Worm (Caenorhabditis elegans) whole organism, L4/young adult: ENCODE results near the gene inpp-1.

Source experiments
- W03F9.2 ChIP-seq: fragments of 150-350 bp; optimal IDR thresholded peaks from 2 replicates; lab custom pipeline; 2014; ENCODE audit warnings: missing biosample characterization, missing genetic modification characterization
- dao-5 ChIP-seq: sonication (generic microtip); optimal IDR thresholded peaks from 2 replicates; lab custom pipeline; 2016; ENCODE audit warnings: missing genotype, missing genetic modification characterization, moderate library complexity, missing compliant biosample characterization
- him-1 ChIP-seq: sonication (generic microtip); optimal IDR thresholded peaks from 2 replicates; lab custom pipeline; 2016; ENCODE audit warnings: missing genotype, missing genetic modification reagents, missing genetic modification characterization, missing compliant biosample characterization

The inpp-1 gene

DNA sequence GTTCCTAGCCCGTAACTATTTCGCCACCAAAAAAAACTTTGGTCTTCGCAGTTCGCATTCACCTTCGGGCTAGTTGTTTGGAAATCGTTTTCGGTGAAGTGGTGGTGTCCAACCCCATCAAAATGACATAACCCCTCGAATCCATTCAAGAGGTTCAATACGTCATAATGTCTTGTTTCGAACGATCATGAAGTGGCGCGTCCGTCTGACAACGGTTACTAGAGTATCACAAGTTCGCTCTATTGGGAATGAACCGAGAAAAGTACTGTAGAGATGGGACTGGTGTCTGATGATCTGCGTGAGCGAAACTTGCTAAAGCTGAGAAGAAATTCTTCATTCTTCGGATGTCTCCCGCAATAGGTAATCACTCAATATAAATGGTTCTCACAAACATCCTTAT, 46.0 kb downstream of the inpp-1 start, which contains the start of gene ZC168.2:
Gene ZC168.2 (plus strand): TSS at position 301 of the 400 bp plus-strand sequence.
- TF ChIP-seq W03F9.2 (no peak), him-1 (tag; lab: Kevin White, UChicago) (no peak), dao-5 (tag; lab: Kevin White, UChicago) (no peak)
